Worm (Caenorhabditis elegans): ENCODE results near the gene elks-1.
"Not testable (repeated sequence)": the region's sequence is repeated elsewhere in the genome, so short reads cannot be mapped to it uniquely, and the experiment has no call there.

Gene elks-1

ce11 chrIV:3331758-3332157, 18.1 kb downstream of the elks-1 start, which contains the start of gene F42A6.5:
Gene F42A6.5 (minus strand): TSS chrIV:3331858.
- not testable (repeated sequence) for TF ChIP-seq dao-5, him-1, W03F9.2 (tag; optimal IDR thresholded peaks at IDR 0.05)

- no peak for TF ChIP-seq W03F9.2 (tag; optimal IDR thresholded peaks at IDR 0.05)
- TF ChIP-seq him-1 (tag; optimal IDR thresholded peaks at IDR 0.05), result no peak
- no peak for TF ChIP-seq dao-5 (tag; optimal IDR thresholded peaks at IDR 0.05)
Observed at ce11 chrIV:3311243-3311642, 38.6 kb downstream of the elks-1 start, which contains the start of gene zip-11. Gene zip-11 (plus strand): TSS chrIV:3311276.

- TF ChIP-seq W03F9.2 (tag; optimal IDR thresholded peaks at IDR 0.05), result no peak
Observed at ce11 chrIV:3310662-3311219, 39.1 kb downstream of the elks-1 start.

ce11 chrIV:3308885-3309284, 40.9 kb downstream of the elks-1 start:
- TF ChIP-seq W03F9.2 (tag; optimal IDR thresholded peaks at IDR 0.05), result no peak
- TF ChIP-seq him-1 (tag; optimal IDR thresholded peaks at IDR 0.05), result no peak
- no peak for TF ChIP-seq dao-5 (tag; optimal IDR thresholded peaks at IDR 0.05)

- no peak for TF ChIP-seq dao-5 (tag; optimal IDR thresholded peaks at IDR 0.05)
- no peak for TF ChIP-seq W03F9.2 (tag; optimal IDR thresholded peaks at IDR 0.05)
- no peak for TF ChIP-seq him-1 (tag; optimal IDR thresholded peaks at IDR 0.05)
Observed at ce11 chrIV:3307463-3307862, 42.4 kb downstream of the elks-1 start, which contains the start of gene W08E12.9. Gene W08E12.9 (minus strand): TSS chrIV:3307563.

- TF ChIP-seq dao-5 (tag; optimal IDR thresholded peaks at IDR 0.05) (no peak), him-1 (tag; optimal IDR thresholded peaks at IDR 0.05) (no peak), W03F9.2 (tag; optimal IDR thresholded peaks at IDR 0.05) (no peak)
Observed at ce11 chrIV:3305575-3305974, 44.3 kb downstream of the elks-1 start, which contains the start of gene W08E12.2. Gene W08E12.2 (plus strand): TSS chrIV:3305875.

ce11 chrIV:3303690-3304089, 46.1 kb downstream of the elks-1 start, which contains the start of gene idpp-12:
Gene idpp-12 (plus strand): TSS chrIV:3303990.
- not testable (repeated sequence) for TF ChIP-seq W03F9.2, dao-5, him-1 (tag; optimal IDR thresholded peaks at IDR 0.05)

- TF ChIP-seq W03F9.2, him-1, dao-5 (tag; optimal IDR thresholded peaks at IDR 0.05): not testable (repeated sequence)
Observed at ce11 chrIV:3302058-3302457, 47.8 kb downstream of the elks-1 start, which contains the start of gene W08E12.4. Gene W08E12.4 (plus strand): TSS chrIV:3302358.

- TF ChIP-seq W03F9.2 (tag; optimal IDR thresholded peaks at IDR 0.05), result no peak
Observed at ce11 chrIV:3300492-3300891, 49.3 kb downstream of the elks-1 start, which contains the start of gene W08E12.5. Gene W08E12.5 (plus strand): TSS chrIV:3300792.

ce11 chrIV:3299229-3299628, 50.6 kb downstream of the elks-1 start:
- TF ChIP-seq dao-5 (tag; optimal IDR thresholded peaks at IDR 0.05) (no peak), W03F9.2 (tag; optimal IDR thresholded peaks at IDR 0.05) (no peak), him-1 (tag; optimal IDR thresholded peaks at IDR 0.05) (no peak)

- TF ChIP-seq dao-5 (tag; optimal IDR thresholded peaks at IDR 0.05), result no peak
- TF ChIP-seq him-1 (tag; optimal IDR thresholded peaks at IDR 0.05), result no peak
- TF ChIP-seq W03F9.2 (tag; optimal IDR thresholded peaks at IDR 0.05), result no peak
Observed at ce11 chrIV:3298300-3298699, 51.5 kb downstream of the elks-1 start, which contains the start of gene W08E12.6. Gene W08E12.6 (plus strand): TSS chrIV:3298600.

- TF ChIP-seq W03F9.2 (tag; optimal IDR thresholded peaks at IDR 0.05) (no peak), him-1 (tag; optimal IDR thresholded peaks at IDR 0.05) (no peak), dao-5 (tag; optimal IDR thresholded peaks at IDR 0.05) (no peak)
Observed at ce11 chrIV:3296578-3297549, 53.0 kb downstream of the elks-1 start.

ce11 chrIV:3294553-3295185, 55.2 kb downstream of the elks-1 start, which contains the start of gene W08E12.7:
Gene W08E12.7 (plus strand): TSS chrIV:3295135.
- TF ChIP-seq W03F9.2 (tag; optimal IDR thresholded peaks at IDR 0.05) (peak; percentile 97), him-1 (tag; optimal IDR thresholded peaks at IDR 0.05) (peak; percentile 38), dao-5 (tag; optimal IDR thresholded peaks at IDR 0.05) (no peak)

Measured in whole organism, L4/young adult.